Fruit fly (Drosophila melanogaster) whole organism, wandering third instar larva: ENCODE measurements around the gene MRG15.

ENCODE experiments used
- CG32264 ChIP-seq: fragments of 200-800 bp; sonication (Bioruptor generic); optimal IDR thresholded peaks from 2 replicates; lab custom pipeline; 2016; ENCODE audit warnings: missing biosample characterization, missing genetic modification characterization
- CG9705 ChIP-seq: fragments of 200-800 bp; sonication (Bioruptor generic); optimal IDR thresholded peaks from 2 replicates; lab custom pipeline; 2018; ENCODE audit warnings: missing biosample characterization, mild to moderate bottlenecking, missing genetic modification characterization
- Dif ChIP-seq: fragments of 200-275, 200-300 bp; sonication (Bioruptor generic); optimal IDR thresholded peaks from 2 replicates; lab custom pipeline; 2018; ENCODE audit warnings: missing biosample characterization, missing genetic modification characterization; ENCODE audit not compliant: partially characterized antibody
- GATAd ChIP-seq: sonication (Bioruptor generic); optimal IDR thresholded peaks from 2 replicates; lab custom pipeline; 2016; ENCODE audit warnings: missing biosample characterization, missing genetic modification characterization
- HLH106 ChIP-seq: fragments of 200-800 bp; optimal IDR thresholded peaks from 3 replicates; lab custom pipeline; 2019; ENCODE audit warnings: missing biosample characterization, mild to moderate bottlenecking, missing genetic modification characterization, moderate library complexity
- Jra ChIP-seq: sonication (Bioruptor generic); optimal IDR thresholded peaks from 2 replicates; lab custom pipeline; 2016; ENCODE audit warnings: missing biosample characterization, missing genetic modification characterization
- Mio ChIP-seq: sonication (Bioruptor generic); optimal IDR thresholded peaks from 2 replicates; lab custom pipeline; 2016; ENCODE audit warnings: missing biosample characterization, missing genetic modification characterization
- Myc ChIP-seq: fragments of >200 bp; optimal IDR thresholded peaks from 2 replicates; lab custom pipeline; 2017
- N ChIP-seq: fragments of >200 bp; optimal IDR thresholded peaks from 2 replicates; lab custom pipeline; 2018; ENCODE audit warnings: missing biosample characterization, missing external identifiers, missing genetic modification characterization
- OdsH ChIP-seq: fragments of 200-800 bp; sonication (Bioruptor generic); optimal IDR thresholded peaks from 2 replicates; lab custom pipeline; 2016; ENCODE audit warnings: missing biosample characterization, mild to moderate bottlenecking, missing genetic modification characterization
- Rel ChIP-seq, 2 experiments: fragments of 200-800 bp; sonication (Bioruptor generic) in 1 of 2; optimal IDR thresholded peaks; 2 replicates in 1 of 2; 3 replicates in 1 of 2; lab custom pipeline; 2016 to 2019; ENCODE audit warnings: mild to moderate bottlenecking in 2 of 2, missing biosample characterization in 2 of 2, missing genetic modification characterization in 2 of 2, moderate library complexity in 1 of 2
- Vsx2 ChIP-seq: fragments of 200-300, 225-300 bp; sonication (Bioruptor generic); optimal IDR thresholded peaks from 2 replicates; lab custom pipeline; 2018; ENCODE audit warnings: missing biosample characterization, missing genetic modification characterization; ENCODE audit not compliant: partially characterized antibody
- br ChIP-seq: fragments of 200-800 bp; sonication (Bioruptor generic); optimal IDR thresholded peaks from 2 replicates; lab custom pipeline; 2016; ENCODE audit warnings: missing biosample characterization, missing genetic modification characterization
- brk ChIP-seq: fragments of 200-800 bp; sonication (Bioruptor generic); optimal IDR thresholded peaks from 2 replicates; lab custom pipeline; 2016; ENCODE audit warnings: missing biosample characterization, mild to moderate bottlenecking, missing genetic modification characterization
- dl ChIP-seq, 2 experiments: fragments of 175-275, 200-275 bp in 1 of 2; fragments of 200-275 bp in 1 of 2; sonication (Bioruptor generic); optimal IDR thresholded peaks; lab custom pipeline; 2018; ENCODE audit warnings: mild to moderate bottlenecking in 2 of 2, missing biosample characterization in 2 of 2, missing genetic modification characterization in 2 of 2, moderate library complexity in 2 of 2; ENCODE audit not compliant: partially characterized antibody in 2 of 2, insufficient read depth in 1 of 2
- dsf ChIP-seq: sonication (Bioruptor generic); optimal IDR thresholded peaks from 2 replicates; lab custom pipeline; 2016; ENCODE audit warnings: missing biosample characterization, missing genetic modification characterization, borderline replicate concordance
- foxo ChIP-seq, 2 experiments: fragments of 200-800 bp; sonication (Bioruptor generic); optimal IDR thresholded peaks; 2 replicates in 1 of 2; 3 replicates in 1 of 2; lab custom pipeline; 2016 to 2017; ENCODE audit warnings: missing biosample characterization in 2 of 2, missing genetic modification characterization in 2 of 2
- h ChIP-seq: fragments of 200-800 bp; sonication (Bioruptor generic); optimal IDR thresholded peaks from 3 replicates; lab custom pipeline; 2016; ENCODE audit warnings: missing biosample characterization, mild to moderate bottlenecking, missing genetic modification characterization
- lola ChIP-seq: fragments of >200 bp; optimal IDR thresholded peaks from 2 replicates; lab custom pipeline; 2017; ENCODE audit warnings: missing biosample characterization, missing genetic modification characterization
- rgr ChIP-seq: fragments of 200-800 bp; sonication (Bioruptor generic); optimal IDR thresholded peaks from 3 replicates; lab custom pipeline; 2016; ENCODE audit warnings: missing biosample characterization, mild to moderate bottlenecking, missing genetic modification characterization
- sage ChIP-seq: fragments of 200-800 bp; sonication (Bioruptor generic); optimal IDR thresholded peaks from 2 replicates; lab custom pipeline; 2016; ENCODE audit warnings: missing biosample characterization, mild to moderate bottlenecking, missing genetic modification characterization
- sv ChIP-seq: fragments of 200-800 bp; sonication (Bioruptor generic); optimal IDR thresholded peaks from 3 replicates; lab custom pipeline; 2016; ENCODE audit warnings: missing biosample characterization, missing genetic modification characterization
- tai ChIP-seq: sonication (Bioruptor generic); optimal IDR thresholded peaks from 2 replicates; lab custom pipeline; 2016; ENCODE audit warnings: missing biosample characterization, missing genetic modification characterization
- usp ChIP-seq: fragments of >200 bp; optimal IDR thresholded peaks from 2 replicates; lab custom pipeline; 2017; ENCODE audit warnings: missing biosample characterization, missing genetic modification characterization

The MRG15 gene

dm6 chr3R:15286693-15287041 is 8.8 kb upstream of the MRG15 start:
- no peak for TF ChIP-seq tai
- peak; percentile 12 for TF ChIP-seq h (GFP tag; lab: Kevin White, UChicago)
- TF ChIP-seq dl (GFP tag; optimal IDR thresholded peaks at IDR 0.05; lab: Kevin White, UChicago; ENCODE audit: insufficient read depth in 1 of 2, partially characterized antibody in 2 of 2) = peak; percentile 39 to 74
- peak; percentile 68 for TF ChIP-seq Dif (GFP tag; lab: Kevin White, UChicago)
- TF ChIP-seq Vsx2 (GFP tag; lab: Kevin White, UChicago) = peak; percentile 55
- no peak for TF ChIP-seq brk (GFP tag; lab: Kevin White, UChicago)

- TF ChIP-seq Mio (GFP tag; lab: Kevin White, UChicago) (no peak), CG9705 (GFP tag; lab: Kevin White, UChicago) (no peak), foxo (GFP tag; optimal IDR thresholded peaks at IDR 0.05; lab: Kevin White, UChicago) (no peak), lola (GFP tag; lab: Kevin White, UChicago) (no peak), Vsx2 (GFP tag; lab: Kevin White, UChicago) (peak; percentile 56), rgr (GFP tag; lab: Kevin White, UChicago) (peak; percentile 7), dl (GFP tag; optimal IDR thresholded peaks at IDR 0.05; lab: Kevin White, UChicago; ENCODE audit: insufficient read depth in 1 of 2, partially characterized antibody in 2 of 2) (peak in 1 of 2 experiments; percentile 51), usp (GFP tag; lab: Kevin White, UChicago) (no peak), br (GFP tag; lab: Kevin White, UChicago) (no peak), Dif (GFP tag; lab: Kevin White, UChicago) (peak; percentile 87), Myc (lab: Kevin White, UChicago) (no peak), brk (GFP tag; lab: Kevin White, UChicago) (no peak), CG32264 (GFP tag; lab: Kevin White, UChicago) (no peak), dsf (GFP tag; lab: Kevin White, UChicago) (no peak), Jra (no peak)
These were observed 8.2 kb upstream of the MRG15 start for dm6 chr3R:15286024-15286692.

- TF ChIP-seq HLH106 (no peak), Rel (GFP tag; optimal IDR thresholded peaks at IDR 0.05; lab: Kevin White, UChicago) (no peak), Rel (tag; optimal IDR thresholded peaks at IDR 0.05; lab: Kevin White, UChicago) (peak; percentile 15)
- TF ChIP-seq, all 38 proteins: peak for 1
These were observed 5.3 kb upstream of the MRG15 start for dm6 chr3R:15282982-15283809.

DNA sequence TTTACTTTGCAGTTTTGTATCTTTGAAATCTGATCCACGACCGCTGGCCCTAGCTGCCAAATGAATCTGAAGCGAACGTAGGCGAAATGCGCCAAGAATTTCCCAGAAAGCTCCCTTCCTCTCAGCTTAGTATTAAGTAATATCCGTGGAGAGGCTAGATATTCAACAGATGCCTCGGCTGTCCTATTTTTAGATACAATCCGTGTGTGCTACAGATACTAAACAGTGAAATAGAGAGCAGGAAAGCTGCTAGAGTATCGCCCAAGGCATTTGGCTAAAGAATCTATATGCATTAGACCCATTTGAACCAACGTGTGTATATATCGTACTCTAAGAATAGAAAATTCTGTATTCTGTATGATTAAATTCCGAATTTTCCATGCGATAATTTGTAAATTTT is 4.4 kb upstream of the MRG15 start:
- TF ChIP-seq HLH106 (no peak), OdsH (GFP tag; lab: Kevin White, UChicago) (no peak), GATAd (GFP tag; lab: Kevin White, UChicago) (no peak), br (GFP tag; lab: Kevin White, UChicago) (no peak), CG32264 (GFP tag; lab: Kevin White, UChicago) (no peak), sv (GFP tag; lab: Kevin White, UChicago) (no peak), foxo (GFP tag; optimal IDR thresholded peaks at IDR 0.05; lab: Kevin White, UChicago) (no peak), sage (no peak)

- no peak for TF ChIP-seq N (GFP tag; lab: Kevin White, UChicago)
- TF ChIP-seq dl (GFP tag; optimal IDR thresholded peaks at IDR 0.05; lab: Kevin White, UChicago; ENCODE audit: insufficient read depth in 1 of 2, partially characterized antibody in 2 of 2) = peak in 1 of 2 experiments; percentile 3
These were observed 3.5 kb upstream of the MRG15 start for dm6 chr3R:15281335-15281963.
